Worm (Caenorhabditis elegans): ENCODE measurements around the gene srlf-31.

Gene srlf-31

DNA sequence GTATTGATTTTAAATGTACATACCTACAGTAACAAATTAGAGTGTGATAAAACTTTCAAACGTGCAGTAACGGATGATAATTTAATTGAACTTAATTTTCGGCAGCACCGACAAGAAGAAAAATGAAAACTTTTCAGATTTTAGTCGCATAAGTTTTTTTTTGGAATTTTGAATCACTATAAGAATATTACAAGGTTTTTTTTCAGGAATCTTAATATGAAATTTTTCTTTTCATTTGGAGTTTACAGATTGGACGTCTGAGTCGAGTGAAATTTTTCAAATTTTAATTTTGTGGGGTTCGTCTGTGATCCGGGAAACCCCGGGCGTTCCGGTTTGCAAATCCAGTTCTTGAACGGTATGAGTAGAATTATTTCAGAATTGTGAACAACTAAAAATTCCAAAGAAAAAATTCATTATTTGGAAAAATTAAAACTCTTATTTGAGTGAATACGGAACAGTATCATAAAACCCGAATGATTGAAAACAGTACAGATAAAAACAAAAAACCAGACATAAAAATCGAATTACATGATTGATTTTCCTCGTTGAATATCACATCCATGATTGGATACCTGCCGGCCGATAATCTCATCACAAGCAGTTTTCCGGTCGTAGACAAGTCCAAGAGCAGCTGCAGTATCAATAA is 9.6 kb downstream of the srlf-31 start:
- TF ChIP-seq ceh-14 (tag; optimal IDR thresholded peaks at IDR 0.05): no peak
- TF ChIP-seq ceh-2 (tag; optimal IDR thresholded peaks at IDR 0.05): no peak
- TF ChIP-seq gmeb-2 (tag; optimal IDR thresholded peaks at IDR 0.05): no peak
- no peak for TF ChIP-seq F13H6.1 (tag; optimal IDR thresholded peaks at IDR 0.05)
- TF ChIP-seq lin-11 (tag; optimal IDR thresholded peaks at IDR 0.05): no peak
- no peak for TF ChIP-seq nhr-232 (tag; optimal IDR thresholded peaks at IDR 0.05)
- no peak for TF ChIP-seq elt-2 (tag; optimal IDR thresholded peaks at IDR 0.05)
- TF ChIP-seq pax-1 (tag; optimal IDR thresholded peaks at IDR 0.05): no peak
- no peak for TF ChIP-seq unc-86 (tag; optimal IDR thresholded peaks at IDR 0.05)
- TF ChIP-seq ahr-1 (tag; optimal IDR thresholded peaks at IDR 0.05): no peak
- no peak for TF ChIP-seq ceh-9 (tag; optimal IDR thresholded peaks at IDR 0.05)
- TF ChIP-seq Y22D7AL.16 (tag; optimal IDR thresholded peaks at IDR 0.05): no peak
- no peak for TF ChIP-seq sdc-2 (tag; optimal IDR thresholded peaks at IDR 0.05)
- TF ChIP-seq lim-6 (tag; optimal IDR thresholded peaks at IDR 0.05): no peak
- no peak for TF ChIP-seq madf-2 (tag; optimal IDR thresholded peaks at IDR 0.05)
- no peak for TF ChIP-seq ceh-48 (tag; optimal IDR thresholded peaks at IDR 0.05)
- no peak for TF ChIP-seq eyg-1 (tag; optimal IDR thresholded peaks at IDR 0.05)
- no peak for TF ChIP-seq ztf-16 (tag; optimal IDR thresholded peaks at IDR 0.05)

ce11 chrIV:11911723-11912122 is 11.3 kb downstream of the srlf-31 start, which contains the start of gene VZK822L.2:
Gene VZK822L.2, plus strand, starts transcription at chrIV:11912023.
- no peak for TF ChIP-seq lim-6 (tag; optimal IDR thresholded peaks at IDR 0.05)
- TF ChIP-seq K09A11.1 (tag; optimal IDR thresholded peaks at IDR 0.05; ENCODE audit: insufficient read depth): no peak
- no peak for TF ChIP-seq sox-2 (GFP tag; IDR thresholded peaks at IDR 0.05)
- no peak for TF ChIP-seq Y22D7AL.16 (tag; optimal IDR thresholded peaks at IDR 0.05)
- no peak for TF ChIP-seq pha-4 (tag; optimal IDR thresholded peaks at IDR 0.05)
- TF ChIP-seq ceh-9 (tag; optimal IDR thresholded peaks at IDR 0.05): no peak
- no peak for TF ChIP-seq lin-11 (tag; optimal IDR thresholded peaks at IDR 0.05)

DNA sequence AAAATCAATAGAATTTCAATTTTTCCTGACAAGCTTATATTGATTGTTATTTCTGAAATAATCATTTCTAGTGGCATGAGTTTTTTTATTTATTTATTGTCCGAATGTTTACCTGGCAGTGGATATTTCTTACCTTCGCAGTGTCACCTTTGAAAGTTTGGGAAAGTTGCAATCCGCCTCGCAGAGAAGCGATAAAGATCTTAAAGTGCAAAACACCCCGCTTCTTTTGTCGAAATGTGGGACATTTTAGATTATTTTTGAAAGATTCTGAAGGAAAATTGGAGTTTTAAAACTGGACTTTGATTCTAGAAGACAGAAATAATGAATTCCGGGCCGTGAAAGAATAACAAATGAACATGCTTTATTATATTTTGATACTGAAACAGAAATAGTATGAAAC is 14.2 kb downstream of the srlf-31 start:
- TF ChIP-seq F13H6.1 (tag; optimal IDR thresholded peaks at IDR 0.05) (no peak), ceh-9 (tag; optimal IDR thresholded peaks at IDR 0.05) (no peak), tbx-7 (tag; optimal IDR thresholded peaks at IDR 0.05) (no peak), odd-2 (tag; optimal IDR thresholded peaks at IDR 0.05) (no peak), elt-4 (tag; optimal IDR thresholded peaks at IDR 0.05) (no peak), ceh-30 (tag; optimal IDR thresholded peaks at IDR 0.05) (no peak), mec-3 (tag; optimal IDR thresholded peaks at IDR 0.05; ENCODE audit: borderline replicate concordance) (no peak), hlh-15 (tag; optimal IDR thresholded peaks at IDR 0.05) (no peak), sdc-2 (tag; optimal IDR thresholded peaks at IDR 0.05) (no peak), dmd-4 (tag; optimal IDR thresholded peaks at IDR 0.05; ENCODE audit: borderline replicate concordance) (no peak), ceh-18 (tag; optimal IDR thresholded peaks at IDR 0.05) (no peak), ceh-24 (tag; optimal IDR thresholded peaks at IDR 0.05) (no peak), K02D7.2 (tag; optimal IDR thresholded peaks at IDR 0.05) (no peak), dve-1 (tag; optimal IDR thresholded peaks at IDR 0.05) (no peak), pat-9 (tag; optimal IDR thresholded peaks at IDR 0.05) (no peak), sox-2 (GFP tag; IDR thresholded peaks at IDR 0.05) (no peak)

DNA sequence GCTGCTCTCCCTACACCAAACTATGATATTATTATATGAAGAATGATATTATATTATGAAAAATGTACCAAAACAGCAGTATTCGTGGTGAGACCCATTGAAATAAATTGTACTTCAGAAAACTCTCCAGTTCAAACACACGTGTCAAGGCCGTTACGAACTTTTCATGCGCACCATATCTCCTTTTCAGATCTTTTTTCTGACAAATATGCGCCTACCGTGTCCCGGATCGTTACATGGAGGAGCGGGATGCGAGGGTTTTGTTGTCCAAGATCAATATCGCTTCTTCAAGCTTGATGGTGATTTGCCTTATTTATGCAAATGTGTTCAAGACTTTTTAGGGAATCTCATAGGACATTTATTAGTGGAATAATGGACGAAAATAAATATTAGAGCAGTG is 19.3 kb downstream of the srlf-31 start:
- TF ChIP-seq elt-2 (tag; optimal IDR thresholded peaks at IDR 0.05): no peak
- TF ChIP-seq ceh-22 (tag; optimal IDR thresholded peaks at IDR 0.05): no peak
- no peak for TF ChIP-seq ama-1 (optimal IDR thresholded peaks at IDR 0.05)
- TF ChIP-seq elt-4 (tag; optimal IDR thresholded peaks at IDR 0.05): no peak
- TF ChIP-seq pag-3 (tag; optimal IDR thresholded peaks at IDR 0.05; ENCODE audit: borderline replicate concordance): no peak
- TF ChIP-seq K09A11.1 (tag; optimal IDR thresholded peaks at IDR 0.05; ENCODE audit: insufficient read depth): no peak
- TF ChIP-seq nfya-1 (tag; optimal IDR thresholded peaks at IDR 0.05): no peak
- TF ChIP-seq ceh-6 (GFP tag; optimal IDR thresholded peaks at IDR 0.05): no peak
